Worm (Caenorhabditis elegans) whole organism, late embryonic: ENCODE measurements around the gene str-206.

Experiments used
- C38D4.7 ChIP-seq: fragments of 200-800 bp; sonication (Bioruptor generic); optimal IDR thresholded peaks from 2 replicates; lab custom pipeline; 2018; ENCODE audit warnings: mild to moderate bottlenecking, missing genetic modification characterization, moderate library complexity, missing compliant biosample characterization
- K02D7.2 ChIP-seq: sonication (generic microtip); optimal IDR thresholded peaks from 2 replicates; lab custom pipeline; 2017; ENCODE audit warnings: mild to moderate bottlenecking, missing genetic modification characterization, missing compliant biosample characterization
- T23F11.4 ChIP-seq: fragments of 200-800 bp; sonication (Bioruptor generic); optimal IDR thresholded peaks from 2 replicates; lab custom pipeline; 2018; ENCODE audit warnings: mild to moderate bottlenecking, missing genetic modification characterization, missing compliant biosample characterization
- Y22D7AL.16 ChIP-seq: sonication (generic microtip); optimal IDR thresholded peaks from 2 replicates; lab custom pipeline; 2016; ENCODE audit warnings: missing genetic modification characterization, missing compliant biosample characterization
- ceh-2 ChIP-seq: sonication (generic microtip); optimal IDR thresholded peaks from 2 replicates; lab custom pipeline; 2016; ENCODE audit warnings: missing genotype, missing genetic modification characterization, missing compliant biosample characterization
- ceh-22 ChIP-seq: sonication (generic microtip); optimal IDR thresholded peaks from 2 replicates; lab custom pipeline; 2017; ENCODE audit warnings: missing biosample characterization, missing genetic modification characterization
- ceh-31 ChIP-seq: sonication (generic microtip); optimal IDR thresholded peaks from 2 replicates; lab custom pipeline; 2016; ENCODE audit warnings: missing genetic modification characterization, missing compliant biosample characterization
- ceh-34 ChIP-seq: sonication (generic microtip); optimal IDR thresholded peaks from 2 replicates; lab custom pipeline; 2016; ENCODE audit warnings: mild to moderate bottlenecking, missing genetic modification characterization, missing compliant biosample characterization
- ceh-45 ChIP-seq: fragments of 200-800 bp; sonication (Bioruptor generic); IDR thresholded peaks from 2 replicates; pipeline ENCODE4 v1.3.6; 2022; ENCODE audit warnings: missing genetic modification reagents, missing genetic modification characterization, missing compliant biosample characterization
- ceh-48 ChIP-seq: sonication (generic microtip); optimal IDR thresholded peaks from 2 replicates; lab custom pipeline; 2016; ENCODE audit warnings: missing genetic modification characterization, inconsistent platforms, missing compliant biosample characterization
- ceh-6 ChIP-seq: fragments of 200-800 bp; sonication (Bioruptor generic); optimal IDR thresholded peaks from 2 replicates; lab custom pipeline; 2018; ENCODE audit warnings: mild to moderate bottlenecking, missing genetic modification characterization, missing compliant biosample characterization
- che-1 ChIP-seq: sonication (generic microtip); optimal IDR thresholded peaks from 2 replicates; lab custom pipeline; 2016; ENCODE audit warnings: mild to moderate bottlenecking, missing genetic modification characterization, missing compliant biosample characterization
- elt-4 ChIP-seq: sonication (generic microtip); optimal IDR thresholded peaks from 2 replicates; lab custom pipeline; 2016; ENCODE audit warnings: missing genetic modification characterization, missing compliant biosample characterization
- eyg-1 ChIP-seq: sonication (generic microtip); optimal IDR thresholded peaks from 2 replicates; lab custom pipeline; 2016; ENCODE audit warnings: missing genotype, missing genetic modification characterization, missing compliant biosample characterization
- fkh-6 ChIP-seq: sonication (generic microtip); optimal IDR thresholded peaks from 2 replicates; lab custom pipeline; 2016; ENCODE audit warnings: missing genetic modification characterization, missing compliant biosample characterization
- gmeb-2 ChIP-seq: sonication (generic microtip); optimal IDR thresholded peaks from 2 replicates; lab custom pipeline; 2016; ENCODE audit warnings: missing genetic modification characterization, inconsistent platforms, missing compliant biosample characterization
- hlh-13 ChIP-seq: fragments of 200-800 bp; sonication (Bioruptor generic); optimal IDR thresholded peaks from 2 replicates; lab custom pipeline; 2018; ENCODE audit warnings: mild to moderate bottlenecking, missing genetic modification characterization, missing compliant biosample characterization
- hlh-30 ChIP-seq: sonication (generic microtip); optimal IDR thresholded peaks from 2 replicates; lab custom pipeline; 2017; ENCODE audit warnings: antibody characterized with exemption, missing genetic modification characterization, missing compliant biosample characterization; ENCODE audit not compliant: insufficient read depth
- hlh-6 ChIP-seq: sonication (generic microtip); optimal IDR thresholded peaks from 2 replicates; lab custom pipeline; 2016; ENCODE audit warnings: missing genotype, missing genetic modification characterization, missing compliant biosample characterization
- nfya-1 ChIP-seq: sonication (generic microtip); optimal IDR thresholded peaks from 2 replicates; lab custom pipeline; 2017; ENCODE audit warnings: missing genetic modification characterization, mild to moderate bottlenecking, missing compliant biosample characterization, antibody characterized with exemption, moderate library complexity
- nhr-11 ChIP-seq: fragments of 150-350 bp; optimal IDR thresholded peaks from 2 replicates; lab custom pipeline; 2014; ENCODE audit warnings: missing biosample characterization, missing genetic modification characterization
- nhr-232 ChIP-seq: sonication (generic microtip); optimal IDR thresholded peaks from 2 replicates; lab custom pipeline; 2016; ENCODE audit warnings: missing genetic modification characterization, missing compliant biosample characterization
- odd-2 ChIP-seq: sonication (generic microtip); optimal IDR thresholded peaks from 2 replicates; lab custom pipeline; 2017; ENCODE audit warnings: antibody characterized with exemption, mild to moderate bottlenecking, missing genetic modification characterization, missing compliant biosample characterization
- pat-9 ChIP-seq: fragments of 200-800 bp; sonication (Bioruptor generic); optimal IDR thresholded peaks from 2 replicates; lab custom pipeline; 2018; ENCODE audit warnings: mild to moderate bottlenecking, missing genetic modification characterization, moderate library complexity, missing compliant biosample characterization
- pha-4 ChIP-seq: fragments of 150-350 bp; optimal IDR thresholded peaks from 2 replicates; lab custom pipeline; 2018; ENCODE audit warnings: missing biosample characterization, missing genetic modification reagents, missing genetic modification characterization
- ref-2 ChIP-seq: sonication (generic microtip); optimal IDR thresholded peaks from 2 replicates; lab custom pipeline; 2016; ENCODE audit warnings: missing genetic modification characterization, missing compliant biosample characterization
- sox-2 ChIP-seq: fragments of 200-800 bp; sonication (Bioruptor generic); IDR thresholded peaks from 2 replicates; pipeline ENCODE4 v1.3.6; 2022; ENCODE audit warnings: missing genetic modification reagents, missing genetic modification characterization, missing compliant biosample characterization
- tbx-7 ChIP-seq: sonication (generic microtip); optimal IDR thresholded peaks from 2 replicates; lab custom pipeline; 2016; ENCODE audit warnings: missing genotype, missing genetic modification characterization, missing compliant biosample characterization
- ttx-3 ChIP-seq: sonication (generic microtip); optimal IDR thresholded peaks from 2 replicates; lab custom pipeline; 2016; ENCODE audit warnings: missing genetic modification reagents, missing genetic modification characterization, missing compliant biosample characterization
- unc-42 ChIP-seq: sonication (generic microtip); optimal IDR thresholded peaks from 2 replicates; lab custom pipeline; 2016; ENCODE audit warnings: missing genotype, missing genetic modification characterization, missing compliant biosample characterization
- unc-55 ChIP-seq: sonication (generic microtip); optimal IDR thresholded peaks from 2 replicates; lab custom pipeline; 2017; ENCODE audit warnings: missing biosample characterization, missing genetic modification reagents, missing genetic modification characterization
- ztf-16 ChIP-seq: sonication (generic microtip); optimal IDR thresholded peaks from 2 replicates; lab custom pipeline; 2017; ENCODE audit warnings: missing genetic modification characterization, missing compliant biosample characterization

The str-206 gene

DNA sequence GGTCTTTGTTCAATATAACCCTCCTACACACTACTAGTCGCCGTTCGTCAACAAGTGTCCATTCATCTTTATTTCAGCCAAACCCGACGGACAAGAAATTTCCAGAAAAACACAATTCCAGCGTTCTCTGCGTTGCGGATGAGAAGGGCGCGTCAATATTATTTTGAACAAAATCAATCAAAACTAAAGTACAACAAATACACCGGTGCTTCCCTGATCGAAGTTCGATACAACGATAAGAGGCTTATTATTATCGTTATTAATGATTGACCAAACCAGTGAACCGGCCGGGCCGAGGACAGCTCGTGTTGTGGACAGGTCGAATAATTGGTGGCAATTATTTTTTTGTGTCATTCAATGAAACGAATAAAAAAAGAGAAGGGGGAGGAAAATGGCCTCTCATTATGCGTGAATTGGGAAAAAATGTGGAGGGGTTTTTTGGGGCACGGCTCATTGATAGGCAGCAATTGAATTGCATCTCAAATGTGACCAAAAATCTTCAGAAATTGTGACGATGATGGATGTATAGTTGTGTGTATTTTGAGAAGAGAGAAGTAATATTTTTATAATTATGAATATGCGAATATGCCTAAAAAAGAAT lies 12.8 kb downstream of the str-206 start:
- peak; percentile 39 for TF ChIP-seq ceh-31 (tag; lab: Kevin White, UChicago)
- no peak for TF ChIP-seq odd-2 (tag; lab: Kevin White, UChicago)
- TF ChIP-seq nfya-1 (tag; lab: Kevin White, UChicago), result no peak
- no peak for TF ChIP-seq pat-9 (tag; lab: Kevin White, UChicago)
- TF ChIP-seq nhr-232 (tag; lab: Kevin White, UChicago), result no peak

DNA sequence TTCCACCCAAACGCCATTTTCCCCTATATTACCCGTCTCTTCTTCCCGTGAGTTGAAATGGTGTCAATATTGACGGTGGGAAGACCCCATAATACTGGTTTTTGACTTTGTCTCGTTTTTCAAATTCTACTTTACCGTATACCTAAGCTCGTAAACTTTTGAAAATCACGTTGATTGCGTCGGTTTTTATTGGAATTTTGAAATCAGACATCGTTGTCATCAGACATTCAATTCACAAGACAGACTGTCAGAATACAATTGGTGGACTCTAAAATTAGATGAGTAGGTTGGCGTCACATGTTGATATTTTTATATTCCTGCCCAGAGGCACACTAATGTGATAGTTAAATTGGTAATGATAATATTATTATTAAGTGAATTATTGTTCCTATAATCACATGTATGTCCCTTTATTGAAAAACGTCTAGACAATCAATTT lies 14.0 kb downstream of the str-206 start:
- TF ChIP-seq ceh-6 (no peak), ceh-2 (tag; lab: Kevin White, UChicago) (no peak), T23F11.4 (GFP tag; lab: Kevin White, UChicago) (no peak), ceh-48 (tag; lab: Kevin White, UChicago) (no peak), hlh-6 (tag; lab: Kevin White, UChicago) (no peak), elt-4 (no peak), nhr-11 (tag; lab: Kevin White, UChicago) (no peak), fkh-6 (tag; lab: Kevin White, UChicago) (no peak), C38D4.7 (GFP tag; lab: Kevin White, UChicago) (no peak), ttx-3 (tag; lab: Kevin White, UChicago) (no peak), nfya-1 (tag; lab: Kevin White, UChicago) (no peak), gmeb-2 (no peak), ceh-34 (tag; lab: Kevin White, UChicago) (no peak), ref-2 (tag; lab: Kevin White, UChicago) (no peak), hlh-13 (GFP tag; lab: Kevin White, UChicago) (no peak), ceh-22 (no peak), eyg-1 (tag; lab: Kevin White, UChicago) (no peak)

DNA sequence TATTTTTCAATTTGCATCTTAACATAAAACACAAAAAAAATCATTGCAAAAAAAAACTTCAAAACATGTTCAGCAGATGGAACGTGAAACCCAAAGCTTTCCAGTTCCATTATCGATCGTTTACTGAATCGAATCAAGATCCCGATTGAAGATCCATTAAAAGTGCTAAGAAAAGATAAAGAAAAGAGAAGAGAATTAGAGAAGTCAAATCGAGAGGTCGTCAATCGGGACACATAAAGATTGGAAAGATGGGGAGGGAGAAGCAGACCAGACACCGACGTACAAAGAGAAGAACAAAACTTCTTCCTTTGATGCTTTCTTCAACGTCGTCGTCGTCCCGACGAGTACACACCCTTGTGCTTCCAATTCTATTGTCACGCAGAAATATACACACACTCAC lies 15.0 kb downstream of the str-206 start:
- TF ChIP-seq ceh-2 (tag; lab: Kevin White, UChicago) (no peak), unc-42 (tag; lab: Kevin White, UChicago) (peak; percentile 5), ceh-31 (tag; lab: Kevin White, UChicago) (peak; percentile 39)

DNA sequence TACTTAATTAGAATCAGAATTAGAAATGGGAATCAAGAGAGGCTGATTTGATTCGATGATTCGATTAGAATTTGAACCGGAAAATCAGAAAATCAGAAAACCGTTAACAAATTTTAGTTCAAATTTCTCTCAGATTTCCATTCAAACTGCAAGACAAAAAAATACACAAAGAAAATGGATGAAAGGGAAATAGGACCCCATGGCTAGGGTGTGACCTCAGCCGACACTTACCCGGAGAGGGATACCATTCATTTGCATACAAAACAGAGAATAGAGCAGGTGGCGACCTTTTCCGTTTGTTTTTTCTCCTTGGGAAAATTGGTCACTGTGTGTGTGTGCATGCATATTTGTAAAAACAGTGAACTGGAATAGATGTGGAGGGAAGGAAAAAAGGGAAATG lies 16.0 kb downstream of the str-206 start:
- no peak for TF ChIP-seq ztf-16 (tag; lab: Kevin White, UChicago)
- TF ChIP-seq sox-2, result peak; percentile 55; the same call in 1 of the 2 replicates
- TF ChIP-seq eyg-1 (tag; lab: Kevin White, UChicago), result no peak
- no peak for TF ChIP-seq fkh-6 (tag; lab: Kevin White, UChicago)
- no peak for TF ChIP-seq hlh-30
- TF ChIP-seq ceh-31 (tag; lab: Kevin White, UChicago), result peak; percentile 32
- no peak for TF ChIP-seq gmeb-2
- no peak for TF ChIP-seq K02D7.2 (tag; lab: Kevin White, UChicago)
- TF ChIP-seq pha-4 (tag; lab: Kevin White, UChicago), result no peak
- no peak for TF ChIP-seq Y22D7AL.16 (tag; lab: Kevin White, UChicago)
- no peak for TF ChIP-seq che-1 (tag; lab: Kevin White, UChicago)

DNA sequence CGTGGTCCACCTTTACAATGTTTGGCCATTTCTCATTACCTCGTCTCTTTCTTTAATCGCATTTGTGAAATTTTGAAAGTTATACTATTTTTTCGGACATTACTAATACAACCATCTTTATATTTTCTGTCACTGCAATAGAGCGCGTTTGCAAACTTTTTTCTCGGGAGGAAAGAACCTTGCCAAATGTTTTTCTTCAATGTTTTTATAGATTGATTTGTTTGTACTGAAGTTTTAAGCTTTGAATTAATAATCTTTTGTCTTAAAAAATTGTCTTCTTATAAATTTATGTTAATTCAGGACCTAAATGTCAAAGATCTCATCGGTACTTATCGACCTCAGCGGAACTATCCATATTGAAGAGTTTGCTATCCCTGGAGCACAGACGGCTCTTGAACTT lies 16.9 kb downstream of the str-206 start, which contains the start of gene K08B12.3:
TSS of gene K08B12.3 (plus strand) at position 301 of the 400 bp plus-strand sequence.
- no peak for TF ChIP-seq ceh-45 (GFP tag; lab: Robert Waterston, UW)
- no peak for TF ChIP-seq tbx-7
- no peak for TF ChIP-seq fkh-6 (tag; lab: Kevin White, UChicago)
- TF ChIP-seq ref-2 (tag; lab: Kevin White, UChicago), result no peak
- no peak for TF ChIP-seq unc-55 (GFP tag; lab: Kevin White, UChicago)
- no peak for TF ChIP-seq elt-4
